Worm (Caenorhabditis elegans) whole organism, L4 larva: ENCODE measurements around the gene T05H4.4.

Experiments used
- F26F4.8 ChIP-seq: fragments of 200-800 bp; sonication (Bioruptor generic); conservative IDR thresholded peaks from 2 replicates; pipeline ENCODE4 v1.3.6; 2022; ENCODE audit warnings: missing genetic modification characterization, missing compliant biosample characterization
- F37D6.2 ChIP-seq: sonication (generic microtip); optimal IDR thresholded peaks from 2 replicates; lab custom pipeline; 2016; ENCODE audit warnings: mild to moderate bottlenecking, missing genetic modification characterization, missing compliant biosample characterization
- F44E2.7 ChIP-seq: fragments of 200-800 bp; sonication (Bioruptor generic); IDR thresholded peaks from 2 replicates; pipeline ENCODE4 v2.1.2; 2022; ENCODE audit warnings: missing genetic modification characterization, missing compliant biosample characterization
- F49E8.2 ChIP-seq: sonication (generic microtip); optimal IDR thresholded peaks from 2 replicates; lab custom pipeline; 2016; ENCODE audit warnings: missing compliant biosample characterization, mild to moderate bottlenecking, missing genetic modification characterization, borderline replicate concordance
- T20F7.1 ChIP-seq: fragments of 200-800 bp; sonication (Bioruptor generic); optimal IDR thresholded peaks from 2 replicates; lab custom pipeline; 2018; ENCODE audit warnings: mild to moderate bottlenecking, missing genetic modification characterization, missing compliant biosample characterization
- Y105C5A.15 ChIP-seq: fragments of 200-800 bp; sonication (Bioruptor generic); IDR thresholded peaks from 2 replicates; pipeline ENCODE4 v1.3.6; 2022; ENCODE audit warnings: missing genetic modification characterization, missing compliant biosample characterization
- Y48G9A.11 ChIP-seq: fragments of 200-800 bp; sonication (Bioruptor generic); IDR thresholded peaks from 2 replicates; pipeline ENCODE4 v1.3.6; 2022; ENCODE audit warnings: missing genetic modification reagents, missing genetic modification characterization, missing compliant biosample characterization
- Y75B8A.6 ChIP-seq: fragments of 200-800 bp; sonication (Bioruptor generic); IDR thresholded peaks from 2 replicates; pipeline ENCODE4 v1.3.6; 2022; ENCODE audit warnings: missing genetic modification reagents, missing genetic modification characterization, missing compliant biosample characterization
- ZK546.5 ChIP-seq, 2 experiments: sonication (generic microtip); optimal IDR thresholded peaks; 2 replicates each; lab custom pipeline; 2017; ENCODE audit warnings: missing biosample characterization in 2 of 2, missing genetic modification characterization in 2 of 2
- aha-1 ChIP-seq: fragments of 150-350 bp; peaks from one replicate; lab custom pipeline; 2014; ENCODE audit warnings: missing biosample characterization, missing genetic modification characterization
- ceh-28 ChIP-seq: fragments of 150-350 bp; optimal IDR thresholded peaks from 2 replicates; lab custom pipeline; 2014; ENCODE audit warnings: missing biosample characterization, missing genetic modification reagents, missing genetic modification characterization
- ceh-32 ChIP-seq: sonication (generic microtip); optimal IDR thresholded peaks from 2 replicates; lab custom pipeline; 2016; ENCODE audit warnings: mild to moderate bottlenecking, missing genetic modification characterization, missing compliant biosample characterization; ENCODE audit not compliant: poor library complexity
- daf-16 ChIP-seq, 3 experiments: sonication (generic microtip); optimal IDR thresholded peaks; 2 replicates each; lab custom pipeline; 2016 to 2017; ENCODE audit warnings: missing genetic modification characterization in 3 of 3, missing genetic modification reagents in 3 of 3, mild to moderate bottlenecking in 2 of 3, missing compliant biosample characterization in 2 of 3, missing biosample characterization in 1 of 3, moderate library complexity in 1 of 3
- dmd-6 ChIP-seq: fragments of 200-800 bp; sonication (Bioruptor generic); IDR thresholded peaks from 2 replicates; pipeline ENCODE4 v1.3.6; 2022; ENCODE audit warnings: missing genetic modification reagents, missing genetic modification characterization, missing compliant biosample characterization
- dpl-1 ChIP-seq: fragments of 150-350 bp; optimal IDR thresholded peaks from 2 replicates; lab custom pipeline; 2014; ENCODE audit warnings: missing biosample characterization, missing genetic modification reagents, missing genetic modification characterization
- dve-1 ChIP-seq: sonication (generic microtip); optimal IDR thresholded peaks from 2 replicates; lab custom pipeline; 2017; ENCODE audit warnings: antibody characterized with exemption, mild to moderate bottlenecking, missing genetic modification characterization, missing compliant biosample characterization; ENCODE audit not compliant: insufficient read depth
- hif-1 ChIP-seq, 2 experiments: sonication (generic microtip); optimal IDR thresholded peaks; 2 replicates each; lab custom pipeline; 2016 to 2017; ENCODE audit warnings: missing compliant biosample characterization in 2 of 2, missing genetic modification characterization in 2 of 2, missing genetic modification reagents in 2 of 2, missing genotype in 2 of 2, mild to moderate bottlenecking in 1 of 2
- hlh-11 ChIP-seq: fragments of 200-800 bp; sonication (Bioruptor generic); optimal IDR thresholded peaks from 2 replicates; lab custom pipeline; 2018; ENCODE audit warnings: mild to moderate bottlenecking, missing genetic modification characterization, missing compliant biosample characterization
- hlh-30 ChIP-seq: sonication (generic microtip); optimal IDR thresholded peaks from 2 replicates; lab custom pipeline; 2017; ENCODE audit warnings: antibody characterized with exemption, mild to moderate bottlenecking, missing genetic modification characterization, missing compliant biosample characterization; ENCODE audit not compliant: insufficient read depth
- lin-1 ChIP-seq: fragments of 200-800 bp; sonication (Bioruptor generic); IDR thresholded peaks from 2 replicates; pipeline ENCODE4 v1.3.6; 2022; ENCODE audit warnings: missing genetic modification reagents, missing genetic modification characterization, missing compliant biosample characterization
- lin-13 ChIP-seq: fragments of 150-350 bp; optimal IDR thresholded peaks from 2 replicates; lab custom pipeline; 2014; ENCODE audit warnings: missing biosample characterization, missing genetic modification reagents, missing genetic modification characterization
- lin-15B ChIP-seq: fragments of 150-350 bp; sonication (generic microtip); optimal IDR thresholded peaks from 3 replicates; lab custom pipeline; 2014; ENCODE audit warnings: missing biosample characterization, missing genetic modification characterization
- lin-38 ChIP-seq: fragments of 200-800 bp; sonication (Bioruptor generic); IDR thresholded peaks from 2 replicates; pipeline ENCODE4 v1.3.6; 2022; ENCODE audit warnings: missing genetic modification reagents, missing genetic modification characterization, missing compliant biosample characterization
- lsy-2 ChIP-seq, 2 experiments: fragments of 150-350 bp in 1 of 2; sonication (generic microtip) in 1 of 2; optimal IDR thresholded peaks; 2 replicates each; lab custom pipeline; 2014 to 2017; ENCODE audit warnings: missing biosample characterization in 2 of 2, missing genetic modification characterization in 2 of 2
- madf-5 ChIP-seq, 2 experiments: fragments of 200-800 bp; sonication (Bioruptor generic); IDR thresholded peaks; 2 replicates each; pipeline ENCODE4 v1.3.6; 2022; ENCODE audit warnings: missing compliant biosample characterization in 2 of 2, missing genetic modification characterization in 2 of 2
- mdt-29 ChIP-seq: fragments of 200-800 bp; sonication (Bioruptor generic); IDR thresholded peaks from 2 replicates; pipeline ENCODE4 v1.3.6; 2022; ENCODE audit warnings: missing genetic modification reagents, missing genetic modification characterization, missing compliant biosample characterization
- mep-1 ChIP-seq: fragments of 150-350 bp; sonication (generic microtip); optimal IDR thresholded peaks from 3 replicates; lab custom pipeline; 2014; ENCODE audit warnings: missing biosample characterization, missing genetic modification characterization
- mes-2 ChIP-seq: sonication (generic microtip); optimal IDR thresholded peaks from 2 replicates; lab custom pipeline; 2016; ENCODE audit warnings: missing genotype, mild to moderate bottlenecking, missing genetic modification characterization, missing compliant biosample characterization; ENCODE audit not compliant: poor library complexity, severe bottlenecking
- nhr-11 ChIP-seq: fragments of 150-350 bp; optimal IDR thresholded peaks from 2 replicates; lab custom pipeline; 2014; ENCODE audit warnings: missing biosample characterization, missing genetic modification characterization
- nhr-28 ChIP-seq: fragments of 150-350 bp; optimal IDR thresholded peaks from 2 replicates; lab custom pipeline; 2014; ENCODE audit warnings: missing biosample characterization, missing genetic modification characterization
- nhr-48 ChIP-seq: sonication (generic microtip); optimal IDR thresholded peaks from 2 replicates; lab custom pipeline; 2016; ENCODE audit warnings: mild to moderate bottlenecking, missing genetic modification characterization, missing compliant biosample characterization
- nhr-6 ChIP-seq: fragments of 150-350 bp; optimal IDR thresholded peaks from 2 replicates; lab custom pipeline; 2014; ENCODE audit warnings: missing biosample characterization, missing genetic modification characterization
- nhr-76 ChIP-seq: fragments of 150-350 bp; optimal IDR thresholded peaks from 2 replicates; lab custom pipeline; 2014; ENCODE audit warnings: missing biosample characterization, missing genetic modification characterization
- nhr-77 ChIP-seq: fragments of 150-350 bp; optimal IDR thresholded peaks from 2 replicates; lab custom pipeline; 2014; ENCODE audit warnings: missing biosample characterization, missing genetic modification characterization
- php-3 ChIP-seq: fragments of 200-800 bp; sonication (Bioruptor generic); IDR thresholded peaks from 2 replicates; pipeline ENCODE4 v1.3.6; 2022; ENCODE audit warnings: missing genetic modification reagents, missing genetic modification characterization, missing compliant biosample characterization
- pqm-1 ChIP-seq: sonication (generic microtip); optimal IDR thresholded peaks from 2 replicates; lab custom pipeline; 2017; ENCODE audit warnings: missing biosample characterization, missing genetic modification characterization
- rbr-2 ChIP-seq: sonication (generic microtip); optimal IDR thresholded peaks from 2 replicates; lab custom pipeline; 2016; ENCODE audit warnings: missing genotype, missing genetic modification characterization, missing compliant biosample characterization
- spr-1 ChIP-seq: sonication (generic microtip); optimal IDR thresholded peaks from 2 replicates; lab custom pipeline; 2016; ENCODE audit warnings: mild to moderate bottlenecking, missing genetic modification characterization, missing compliant biosample characterization
- unc-130 ChIP-seq: sonication (generic microtip); optimal IDR thresholded peaks from 2 replicates; lab custom pipeline; 2016; ENCODE audit warnings: missing genetic modification reagents, missing genetic modification characterization, missing compliant biosample characterization
- unc-62 ChIP-seq, 3 experiments: fragments of 150-350 bp in 1 of 3; sonication (generic microtip); optimal IDR thresholded peaks in 2 of 3; peaks in 1 of 3; 1 replicate in 1 of 3; 2 replicates in 2 of 3; lab custom pipeline; 2014 to 2017; ENCODE audit warnings: missing biosample characterization in 3 of 3, missing genetic modification characterization in 3 of 3, missing genetic modification reagents in 3 of 3, missing genotype in 1 of 3
- zip-2 ChIP-seq: fragments of 150-350 bp; optimal IDR thresholded peaks from 2 replicates; lab custom pipeline; 2014; ENCODE audit warnings: missing biosample characterization, missing genetic modification characterization

T05H4.4 gene

ce11 chrV:6430526-6431371, 8.0 kb upstream of the T05H4.4 start (continued):
- TF ChIP-seq lin-1 (no peak), lin-38 (GFP tag; lab: Robert Waterston, UW) (0 out of 2 replicates have a peak, but pooled peaks have one; percentile 13), hif-1 (tag; optimal IDR thresholded peaks at IDR 0.05; lab: Kevin White, UChicago) (no peak), unc-62 (GFP tag; optimal IDR thresholded peaks at IDR 0.05 in 1 of 2; lab: Kevin White, UChicago) (peak in 1 of 2 experiments; percentile 83), unc-62 (tag; optimal IDR thresholded peaks at IDR 0.05; lab: Kevin White, UChicago) (no peak), F44E2.7 (GFP tag; lab: Robert Waterston, UW) (no peak), ZK546.5 (tag; optimal IDR thresholded peaks at IDR 0.05; lab: Kevin White, UChicago) (no peak), hlh-11 (tag; lab: Kevin White, UChicago) (peak; percentile 23)

DNA sequence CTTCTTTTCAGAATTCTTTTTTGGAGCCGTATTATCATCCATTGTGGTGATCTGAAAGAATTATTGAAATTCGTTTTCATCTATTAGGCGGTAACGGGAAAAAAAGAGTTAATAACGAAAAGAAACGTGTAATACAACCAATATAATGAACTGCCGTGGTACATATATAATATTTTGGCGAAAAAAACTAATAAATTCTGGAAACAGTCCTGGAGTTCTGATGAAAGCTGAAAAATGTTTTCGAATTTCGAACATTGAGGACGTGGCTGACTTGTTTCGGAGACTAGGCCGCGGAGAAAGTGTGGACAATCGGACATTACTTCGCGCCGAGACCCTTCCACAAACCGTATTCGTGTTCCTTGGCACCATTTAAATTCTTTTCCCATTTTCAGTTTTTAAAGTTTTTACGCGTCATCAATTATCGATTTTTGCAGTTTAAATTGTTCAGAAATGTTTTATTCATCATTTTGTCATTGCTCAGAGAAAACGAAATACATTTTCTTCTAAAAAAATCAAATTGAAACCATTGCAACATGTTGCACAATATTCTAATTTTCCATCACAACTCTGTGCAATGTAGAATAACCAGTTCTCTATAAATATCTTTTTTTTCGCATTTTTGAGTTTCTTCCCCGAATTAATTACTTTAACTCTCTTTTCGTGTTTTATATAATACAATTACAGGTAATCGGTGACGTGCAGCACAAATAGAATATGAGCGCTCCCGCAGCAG, 5.1 kb upstream of the T05H4.4 start, which contains the start of the genes gad-1 and erfa-1:
gad-1 (minus strand) TSS at position 51 of the 733 bp plus-strand sequence.
erfa-1 (plus strand) TSS at position 683 of the 733 bp plus-strand sequence.
- no peak for TF ChIP-seq spr-1 (tag; lab: Kevin White, UChicago)
- no peak for TF ChIP-seq F49E8.2 (tag; lab: Kevin White, UChicago)
- peak; percentile 56 for TF ChIP-seq ceh-28 (tag; lab: Kevin White, UChicago)
- no peak for TF ChIP-seq daf-16 (GFP tag; optimal IDR thresholded peaks at IDR 0.05; lab: Kevin White, UChicago)
- peak; percentile 51 for TF ChIP-seq daf-16 (tag; optimal IDR thresholded peaks at IDR 0.05; lab: Kevin White, UChicago)
- TF ChIP-seq pqm-1 (tag; lab: Kevin White, UChicago), result no peak
- TF ChIP-seq zip-2 (tag; lab: Kevin White, UChicago), result peak; percentile 70
- peak in 1 of 2 experiments; percentile 57 for TF ChIP-seq unc-62 (GFP tag; optimal IDR thresholded peaks at IDR 0.05 in 1 of 2; lab: Kevin White, UChicago)
- TF ChIP-seq unc-62 (tag; optimal IDR thresholded peaks at IDR 0.05; lab: Kevin White, UChicago), result no peak
- peak; percentile 14 for TF ChIP-seq hlh-11 (tag; lab: Kevin White, UChicago)
- TF ChIP-seq T20F7.1, result peak; percentile 39
- TF ChIP-seq dve-1, result peak; percentile 63
- peak; percentile 86 for TF ChIP-seq lin-38 (GFP tag; lab: Robert Waterston, UW)
- TF ChIP-seq mep-1 (tag; lab: Kevin White, UChicago), result peak; percentile 62
- TF ChIP-seq madf-5 (GFP tag; IDR thresholded peaks at IDR 0.05; lab: Robert Waterston, UW), result no peak
- peak; percentile 77 for TF ChIP-seq lin-13
- peak; percentile 75 for TF ChIP-seq unc-130 (GFP tag; lab: Kevin White, UChicago)
- TF ChIP-seq mes-2, result peak; percentile 95
- TF ChIP-seq hif-1 (tag; optimal IDR thresholded peaks at IDR 0.05; lab: Kevin White, UChicago), result peak in 1 of 2 experiments; percentile 75
- TF ChIP-seq dpl-1 (GFP tag; lab: Kevin White, UChicago), result peak; percentile 65
- TF ChIP-seq aha-1 (tag; lab: Kevin White, UChicago), result peak; percentile 70
- TF ChIP-seq nhr-48 (tag; lab: Kevin White, UChicago), result no peak
- peak; percentile 48 for TF ChIP-seq nhr-11 (tag; lab: Kevin White, UChicago)
- peak; percentile 68 for TF ChIP-seq nhr-77 (tag; lab: Kevin White, UChicago)
- peak; percentile 10 for TF ChIP-seq rbr-2 (tag; lab: Kevin White, UChicago)
- TF ChIP-seq nhr-28 (tag; lab: Kevin White, UChicago), result peak; percentile 52
- no peak for TF ChIP-seq Y48G9A.11 (GFP tag; lab: Robert Waterston, UW)
- TF ChIP-seq nhr-6 (tag; lab: Kevin White, UChicago), result peak; percentile 12
- TF ChIP-seq lsy-2 (tag; optimal IDR thresholded peaks at IDR 0.05; lab: Kevin White, UChicago), result peak in 1 of 2 experiments; percentile 88
- TF ChIP-seq hlh-30, result peak; percentile 48
- TF ChIP-seq, all 104 proteins: peak for 22

ce11 chrV:6436332-6436731, 2.4 kb upstream of the T05H4.4 start, which contains the start of gene hpo-19:
Gene hpo-19 (plus strand): TSS chrV:6436645.
- TF ChIP-seq mdt-29 (no peak), daf-16 (GFP tag; optimal IDR thresholded peaks at IDR 0.05; lab: Kevin White, UChicago) (no peak), daf-16 (tag; optimal IDR thresholded peaks at IDR 0.05; lab: Kevin White, UChicago) (peak; percentile 43), Y75B8A.6 (GFP tag; lab: Robert Waterston, UW) (no peak), nhr-48 (tag; lab: Kevin White, UChicago) (no peak), nhr-76 (no peak), Y105C5A.15 (no peak), nhr-28 (tag; lab: Kevin White, UChicago) (peak; percentile 25), F26F4.8 (GFP tag; lab: Robert Waterston, UW) (no peak), dmd-6 (no peak), lin-15B (tag; lab: Kevin White, UChicago) (no peak), hlh-11 (tag; lab: Kevin White, UChicago) (no peak), ceh-32 (tag; lab: Kevin White, UChicago) (no peak), pqm-1 (tag; lab: Kevin White, UChicago) (peak; percentile 31), lin-13 (peak; percentile 16), mes-2 (peak; percentile 23), F37D6.2 (tag; lab: Kevin White, UChicago) (no peak), php-3 (GFP tag; lab: Robert Waterston, UW) (no peak)
